Fruit fly (Drosophila melanogaster): ENCODE results near the gene CycG.

CycG gene

dm6 chr3R:31550910-31551309 lies 61.6 kb downstream of the CycG start:
- TF ChIP-seq Sox14 (GFP tag; optimal IDR thresholded peaks at IDR 0.05) (no peak), fkh (GFP tag; optimal IDR thresholded peaks at IDR 0.05) (peak; percentile 93)

- TF ChIP-seq ss (GFP tag; optimal IDR thresholded peaks at IDR 0.05), result no peak
- TF ChIP-seq fkh (GFP tag; optimal IDR thresholded peaks at IDR 0.05), result peak; percentile 64
- TF ChIP-seq Blimp-1 (GFP tag; optimal IDR thresholded peaks at IDR 0.05), result no peak
- no peak for TF ChIP-seq eg (GFP tag; IDR thresholded peaks at IDR 0.05)
- peak; percentile 44 for TF ChIP-seq dsx (GFP tag; optimal IDR thresholded peaks at IDR 0.05; ENCODE audit: poor library complexity, severe bottlenecking)
- TF ChIP-seq CG9139 (GFP tag; optimal IDR thresholded peaks at IDR 0.05), result no peak
These were observed 63.5 kb downstream of the CycG start for dm6 chr3R:31548766-31549510.
